Worm (Caenorhabditis elegans) whole organism, early embryonic: Measurements from ENCODE around the gene Y48B6A.13.

Experiments used
- F13C5.2 ChIP-seq: sonication (generic microtip); optimal IDR thresholded peaks from 2 replicates; lab custom pipeline; 2017; ENCODE audit warnings: mild to moderate bottlenecking, missing genetic modification characterization, inconsistent platforms, missing compliant biosample characterization
- aly-1 ChIP-seq: sonication (generic microtip); optimal IDR thresholded peaks from 2 replicates; lab custom pipeline; 2016; ENCODE audit warnings: missing genetic modification characterization, missing compliant biosample characterization
- ama-1 ChIP-seq: fragments of 150-350 bp; optimal IDR thresholded peaks from 2 replicates; lab custom pipeline; 2014
- ceh-36 ChIP-seq: sonication (generic microtip); optimal IDR thresholded peaks from 2 replicates; lab custom pipeline; 2016; ENCODE audit warnings: missing genetic modification characterization, inconsistent platforms, missing compliant biosample characterization
- ets-7 ChIP-seq: sonication (generic microtip); optimal IDR thresholded peaks from 2 replicates; lab custom pipeline; 2016; ENCODE audit warnings: missing genotype, missing genetic modification characterization, missing compliant biosample characterization
- flt-1 ChIP-seq: fragments of 200-800 bp; sonication (Bioruptor generic); IDR thresholded peaks from 2 replicates; pipeline ENCODE4 v1.3.6; 2022; ENCODE audit warnings: missing genetic modification characterization, missing compliant biosample characterization
- scrt-1 ChIP-seq: fragments of 200-800 bp; sonication (Bioruptor generic); IDR thresholded peaks from 2 replicates; pipeline ENCODE4 v1.3.6; 2022; ENCODE audit warnings: missing genetic modification characterization, missing compliant biosample characterization
- tbx-11 ChIP-seq: fragments of 200-800 bp; sonication (Bioruptor generic); IDR thresholded peaks from 2 replicates; pipeline ENCODE4 v1.3.6; 2022; ENCODE audit warnings: missing genetic modification characterization, missing compliant biosample characterization
- tra-4 ChIP-seq: sonication (generic microtip); optimal IDR thresholded peaks from 2 replicates; lab custom pipeline; 2017; ENCODE audit warnings: missing genetic modification characterization, missing compliant biosample characterization

ce11 chrII:14252057-14252456 is 26.0 kb upstream of the Y48B6A.13 start, which contains the start of gene Y54G11A.2:
- no peak for TF ChIP-seq scrt-1
- no peak for TF ChIP-seq tra-4 (tag; lab: Kevin White, UChicago)
- no peak for TF ChIP-seq F13C5.2 (tag; lab: Kevin White, UChicago)
- no peak for TF ChIP-seq ets-7
- no peak for TF ChIP-seq flt-1 (GFP tag; lab: Robert Waterston, UW)
- no peak for TF ChIP-seq ama-1 (lab: Kevin White, UChicago)
- TF ChIP-seq aly-1 (tag; lab: Kevin White, UChicago): no peak
- TF ChIP-seq tbx-11: no peak
- no peak for TF ChIP-seq ceh-36
